Worm (Caenorhabditis elegans): ENCODE measurements around the gene ift-139.

Gene ift-139

ce11 chrIII:5992043-5992442, 47.2 kb downstream of the ift-139 start:
- TF ChIP-seq daf-12 (tag; optimal IDR thresholded peaks at IDR 0.05) (no peak), lsy-2 (tag; optimal IDR thresholded peaks at IDR 0.05) (peak in 1 of 2 experiments; percentile 7), daf-8 (GFP tag; IDR thresholded peaks at IDR 0.05) (no peak), hmg-1.1 (GFP tag; IDR thresholded peaks at IDR 0.05) (no peak), nhr-11 (tag; optimal IDR thresholded peaks at IDR 0.05) (no peak), lim-7 (GFP tag; IDR thresholded peaks at IDR 0.05) (no peak), zfp-2 (tag; optimal IDR thresholded peaks at IDR 0.05) (no peak), ceh-20 (GFP tag; IDR thresholded peaks at IDR 0.05) (no peak), snpc-1.2 (GFP tag; IDR thresholded peaks at IDR 0.05) (no peak), skn-1 (tag; optimal IDR thresholded peaks at IDR 0.05) (no peak), rbr-2 (tag; optimal IDR thresholded peaks at IDR 0.05) (peak; percentile 16), egl-27 (tag; optimal IDR thresholded peaks at IDR 0.05) (no peak), nhr-28 (tag; optimal IDR thresholded peaks at IDR 0.05) (no peak), ces-1 (GFP tag; optimal IDR thresholded peaks at IDR 0.05) (peak; percentile 88), lin-1 (GFP tag; IDR thresholded peaks at IDR 0.05) (no peak), ZK337.2 (GFP tag; IDR thresholded peaks at IDR 0.05) (no peak), nhr-237 (tag; optimal IDR thresholded peaks at IDR 0.05) (no peak), lir-3 (tag; optimal IDR thresholded peaks at IDR 0.05) (no peak), ctbp-1 (GFP tag; IDR thresholded peaks at IDR 0.05) (0 out of 2 replicates have a peak, but pooled peaks have one; percentile 36), lin-15B (tag; optimal IDR thresholded peaks at IDR 0.05) (no peak), hif-1 (tag; optimal IDR thresholded peaks at IDR 0.05) (no peak), ceh-28 (tag; optimal IDR thresholded peaks at IDR 0.05) (no peak)

ce11 chrIII:5991142-5991930, 47.9 kb downstream of the ift-139 start, which contains the start of gene T04C9.2:
TSS of gene T04C9.2 (plus strand) at chrIII:5991880.
- TF ChIP-seq ceh-28 (tag; optimal IDR thresholded peaks at IDR 0.05) (no peak), ceh-20 (GFP tag; IDR thresholded peaks at IDR 0.05) (peak; percentile 57; the same call in 1 of the 2 replicates), aha-1 (tag) (peak; percentile 82), lin-1 (GFP tag; IDR thresholded peaks at IDR 0.05) (no peak), hlh-30 (tag; optimal IDR thresholded peaks at IDR 0.05; ENCODE audit: insufficient read depth) (peak; percentile 38), sdz-12 (GFP tag; optimal IDR thresholded peaks at IDR 0.05) (no peak), lsy-2 (tag; optimal IDR thresholded peaks at IDR 0.05) (peak in 1 of 2 experiments; percentile 20), dve-1 (tag; optimal IDR thresholded peaks at IDR 0.05; ENCODE audit: insufficient read depth) (peak; percentile 50), unc-39 (tag; optimal IDR thresholded peaks at IDR 0.05) (no peak), attf-4 (tag; optimal IDR thresholded peaks at IDR 0.05) (no peak), ctbp-1 (GFP tag; IDR thresholded peaks at IDR 0.05) (0 out of 2 replicates have a peak, but pooled peaks have one; percentile 45), daf-12 (tag; optimal IDR thresholded peaks at IDR 0.05) (no peak), ama-1 (optimal IDR thresholded peaks at IDR 0.05) (no peak), egl-43 (GFP tag; IDR thresholded peaks at IDR 0.05) (no peak), nhr-11 (tag; optimal IDR thresholded peaks at IDR 0.05) (no peak), fkh-10 (GFP tag; optimal IDR thresholded peaks at IDR 0.05) (peak; percentile 55), hif-1 (tag; optimal IDR thresholded peaks at IDR 0.05) (no peak), dmd-6 (GFP tag; IDR thresholded peaks at IDR 0.05) (peak; percentile 51; the same call in 1 of the 2 replicates), hlh-11 (tag; optimal IDR thresholded peaks at IDR 0.05) (peak; percentile 44), Y5F2A.4 (GFP tag; optimal IDR thresholded peaks at IDR 0.05) (no peak)

- TF ChIP-seq snpc-4 (tag; optimal IDR thresholded peaks at IDR 0.05) (no peak), php-3 (GFP tag; IDR thresholded peaks at IDR 0.05) (no peak), ama-1 (optimal IDR thresholded peaks at IDR 0.05) (no peak), T20F7.1 (GFP tag; optimal IDR thresholded peaks at IDR 0.05) (no peak), aha-1 (tag) (no peak), unc-62 (GFP tag; optimal IDR thresholded peaks at IDR 0.05 in 1 of 2) (no peak), unc-62 (tag; optimal IDR thresholded peaks at IDR 0.05) (no peak), lin-13 (GFP tag; optimal IDR thresholded peaks at IDR 0.05) (no peak), hif-1 (tag; optimal IDR thresholded peaks at IDR 0.05) (no peak), F37D6.2 (tag; optimal IDR thresholded peaks at IDR 0.05) (no peak), dmd-8 (GFP tag; IDR thresholded peaks at IDR 0.05) (no peak), hlh-11 (tag; optimal IDR thresholded peaks at IDR 0.05) (peak; percentile 9), madf-9 (GFP tag; conservative IDR thresholded peaks at IDR 0.05) (no peak), egl-43 (GFP tag; IDR thresholded peaks at IDR 0.05) (no peak), arid-1 (GFP tag; conservative IDR thresholded peaks at IDR 0.05) (no peak), nhr-10 (tag; optimal IDR thresholded peaks at IDR 0.05) (no peak), nhr-48 (tag; optimal IDR thresholded peaks at IDR 0.05) (no peak), lin-39 (tag; optimal IDR thresholded peaks at IDR 0.05) (no peak), mep-1 (tag; optimal IDR thresholded peaks at IDR 0.05) (no peak)
Observed at ce11 chrIII:5990090-5990489, 49.2 kb downstream of the ift-139 start.

All from whole organism, L4 larva.